Fruit fly (Drosophila melanogaster) whole organism, embryonic: ENCODE data around the gene ida.

ENCODE experiments used
- CG12391 ChIP-seq: fragments of 200-800 bp; sonication (Bioruptor generic); optimal IDR thresholded peaks from 3 replicates; lab custom pipeline; 2018; ENCODE audit warnings: missing biosample characterization, mild to moderate bottlenecking, missing genetic modification characterization, moderate library complexity
- CG13424 ChIP-seq: fragments of 200-800 bp; sonication (Bioruptor generic); optimal IDR thresholded peaks from 2 replicates; lab custom pipeline; 2019; ENCODE audit warnings: missing biosample characterization, mild to moderate bottlenecking, missing genetic modification characterization, moderate library complexity
- CG3281 ChIP-seq: fragments of 200-800 bp; sonication (Bioruptor generic); optimal IDR thresholded peaks from 3 replicates; lab custom pipeline; 2017; ENCODE audit warnings: missing biosample characterization, mild to moderate bottlenecking, missing genetic modification characterization
- CG8089 ChIP-seq: fragments of 200-800 bp; sonication (Bioruptor generic); optimal IDR thresholded peaks from 3 replicates; lab custom pipeline; 2016; ENCODE audit warnings: missing biosample characterization, missing genetic modification characterization
- CG8290 ChIP-seq, 3 experiments: fragments of 200-800 bp; sonication (Bioruptor generic); optimal IDR thresholded peaks; 2 replicates each; lab custom pipeline; 2016 to 2019; ENCODE audit warnings: missing biosample characterization in 3 of 3, missing genetic modification characterization in 3 of 3, mild to moderate bottlenecking in 2 of 3, moderate library complexity in 1 of 3
- CG9215 ChIP-seq: fragments of 200-800 bp; sonication (Bioruptor generic); IDR thresholded peaks from 2 replicates; pipeline ENCODE4 v1.3.6; 2022; ENCODE audit warnings: missing biosample characterization, missing genetic modification characterization
- Mes4 ChIP-seq: fragments of 200-800 bp; sonication (Bioruptor generic); optimal IDR thresholded peaks from 2 replicates; lab custom pipeline; 2016; ENCODE audit warnings: missing biosample characterization, missing genetic modification characterization
- bowl ChIP-seq: fragments of 200-800 bp; sonication (Bioruptor generic); IDR thresholded peaks from 2 replicates; pipeline ENCODE4 v1.3.6; 2022; ENCODE audit warnings: missing biosample characterization, missing genetic modification characterization
- br ChIP-seq: fragments of >200 bp; optimal IDR thresholded peaks from 2 replicates; lab custom pipeline; 2017
- chinmo ChIP-seq: fragments of 200-800 bp; sonication (Bioruptor generic); IDR thresholded peaks from 4 replicates; pipeline ENCODE4 v1.3.6; 2022; ENCODE audit warnings: missing biosample characterization, missing genetic modification characterization; ENCODE audit not compliant: partially characterized antibody
- hbn ChIP-seq: fragments of 200-800 bp; sonication (Bioruptor generic); IDR thresholded peaks from 2 replicates; pipeline ENCODE4 v1.3.6; 2022; ENCODE audit warnings: missing biosample characterization, missing genetic modification characterization; ENCODE audit not compliant: partially characterized antibody
- ranshi ChIP-seq: fragments of 200-800 bp; sonication (Bioruptor generic); IDR thresholded peaks from 2 replicates; pipeline ENCODE4 v1.3.6; 2022; ENCODE audit warnings: missing biosample characterization, missing genetic modification characterization
- zfh1 ChIP-seq: fragments of 200-800 bp; sonication (Bioruptor generic); IDR thresholded peaks from 3 replicates; pipeline ENCODE4 v1.3.6; 2022; ENCODE audit warnings: missing biosample characterization, missing genetic modification characterization

DNA sequence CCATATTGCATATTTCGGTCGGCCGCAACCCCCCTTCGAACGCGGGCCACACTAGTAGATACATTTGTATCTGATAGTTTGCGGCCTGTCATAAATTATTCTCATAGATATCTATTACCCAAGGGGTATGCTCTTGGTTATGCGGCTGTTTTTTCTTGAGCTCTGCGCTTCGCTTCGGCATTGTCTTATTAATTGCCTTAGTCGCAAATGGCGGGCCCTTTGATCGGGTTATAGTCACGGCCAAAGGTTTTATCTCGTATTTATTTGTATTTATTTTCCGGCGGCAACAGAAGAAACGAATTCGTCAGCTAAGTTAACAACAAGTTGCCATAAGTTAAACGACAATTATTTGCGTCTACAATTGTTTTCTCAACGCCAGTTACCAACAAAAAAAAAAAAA lies 49.1 kb upstream of the ida start:
- TF ChIP-seq CG3281 (GFP tag; lab: Kevin White, UChicago) (no peak), CG9215 (GFP tag; lab: Robert Waterston, UW) (no peak), Mes4 (no peak), bowl (GFP tag; lab: Robert Waterston, UW) (no peak), ranshi (no peak), CG12391 (tag; lab: Kevin White, UChicago) (no peak), br (lab: Kevin White, UChicago) (no peak), hbn (GFP tag; lab: Robert Waterston, UW) (no peak), CG8290 (GFP tag; optimal IDR thresholded peaks at IDR 0.05; lab: Kevin White, UChicago) (no peak), CG8290 (tag; optimal IDR thresholded peaks at IDR 0.05; lab: Kevin White, UChicago) (no peak), zfh1 (GFP tag; lab: Robert Waterston, UW) (no peak), CG8089 (GFP tag; lab: Kevin White, UChicago) (no peak), chinmo (GFP tag; lab: Robert Waterston, UW) (no peak), CG13424 (tag; lab: Kevin White, UChicago) (no peak)
